Worm (Caenorhabditis elegans) whole organism, L4/young adult: ENCODE results near the gene viro-2.

Experiments used
- W03F9.2 ChIP-seq: fragments of 150-350 bp; optimal IDR thresholded peaks from 2 replicates; lab custom pipeline; 2014; ENCODE audit warnings: missing biosample characterization, missing genetic modification characterization
- dao-5 ChIP-seq: sonication (generic microtip); optimal IDR thresholded peaks from 2 replicates; lab custom pipeline; 2016; ENCODE audit warnings: missing genotype, missing genetic modification characterization, moderate library complexity, missing compliant biosample characterization
- him-1 ChIP-seq: sonication (generic microtip); optimal IDR thresholded peaks from 2 replicates; lab custom pipeline; 2016; ENCODE audit warnings: missing genotype, missing genetic modification reagents, missing genetic modification characterization, missing compliant biosample characterization

viro-2 gene

ce11 chrIII:7103940-7104440 is 24.7 kb upstream of the viro-2 start, which contains the start of gene cpg-2:
Gene cpg-2 (minus strand): TSS chrIII:7103990.
- TF ChIP-seq W03F9.2 (tag; lab: Kevin White, UChicago), result no peak
- no peak for TF ChIP-seq dao-5 (tag; lab: Kevin White, UChicago)
- no peak for TF ChIP-seq him-1 (tag; lab: Kevin White, UChicago)

ce11 chrIII:7106854-7107253 is 21.8 kb upstream of the viro-2 start:
- no peak for TF ChIP-seq dao-5 (tag; lab: Kevin White, UChicago)
- TF ChIP-seq him-1 (tag; lab: Kevin White, UChicago), result no peak
- no peak for TF ChIP-seq W03F9.2 (tag; lab: Kevin White, UChicago)

ce11 chrIII:7107965-7108364 is 20.7 kb upstream of the viro-2 start, which contains the start of gene odd-1:
Gene odd-1 (plus strand): TSS chrIII:7108313.
- TF ChIP-seq W03F9.2 (tag; lab: Kevin White, UChicago) (no peak), dao-5 (tag; lab: Kevin White, UChicago) (no peak), him-1 (tag; lab: Kevin White, UChicago) (no peak)

- TF ChIP-seq him-1 (tag; lab: Kevin White, UChicago) (no peak), W03F9.2 (tag; lab: Kevin White, UChicago) (no peak), dao-5 (tag; lab: Kevin White, UChicago) (no peak)
Observed at ce11 chrIII:7111793-7112192, 16.9 kb upstream of the viro-2 start, which contains the start of gene B0280.7. Gene B0280.7 (minus strand): TSS chrIII:7111893.

ce11 chrIII:7112285-7112684 is 16.4 kb upstream of the viro-2 start:
- no peak for TF ChIP-seq him-1 (tag; lab: Kevin White, UChicago)
- no peak for TF ChIP-seq dao-5 (tag; lab: Kevin White, UChicago)
- no peak for TF ChIP-seq W03F9.2 (tag; lab: Kevin White, UChicago)

ce11 chrIII:7114952-7115488 is 13.7 kb upstream of the viro-2 start, which contains the start of gene nhr-10:
Gene nhr-10 (minus strand): TSS chrIII:7115438.
- no peak for TF ChIP-seq dao-5 (tag; lab: Kevin White, UChicago)
- no peak for TF ChIP-seq him-1 (tag; lab: Kevin White, UChicago)
- no peak for TF ChIP-seq W03F9.2 (tag; lab: Kevin White, UChicago)

- TF ChIP-seq W03F9.2 (tag; lab: Kevin White, UChicago) (peak; percentile 56), him-1 (tag; lab: Kevin White, UChicago) (no peak)
Observed at ce11 chrIII:7116615-7117252, 12.0 kb upstream of the viro-2 start.

- no peak for TF ChIP-seq him-1 (tag; lab: Kevin White, UChicago)
Observed at ce11 chrIII:7120477-7120876, 8.2 kb upstream of the viro-2 start.

ce11 chrIII:7122860-7123259 is 5.8 kb upstream of the viro-2 start, which contains the start of the genes B0280.9 and rpia-1:
Gene B0280.9 (minus strand): TSS chrIII:7122895.
Gene rpia-1 (plus strand): TSS chrIII:7123128.
- peak; percentile 59 for TF ChIP-seq W03F9.2 (tag; lab: Kevin White, UChicago)
- no peak for TF ChIP-seq him-1 (tag; lab: Kevin White, UChicago)

ce11 chrIII:7124364-7124763 is 4.3 kb upstream of the viro-2 start, which contains the start of gene B0280.2:
Gene B0280.2 (plus strand): TSS chrIII:7124664.
- no peak for TF ChIP-seq dao-5 (tag; lab: Kevin White, UChicago)

ce11 chrIII:7133559-7133958 is 4.9 kb downstream of the viro-2 start, which contains the start of the genes pot-1 and ggtb-1:
Gene pot-1 (minus strand): TSS chrIII:7133678.
Gene ggtb-1 (plus strand): TSS chrIII:7133766.
- TF ChIP-seq him-1 (tag; lab: Kevin White, UChicago) (no peak), W03F9.2 (tag; lab: Kevin White, UChicago) (no peak), dao-5 (tag; lab: Kevin White, UChicago) (no peak)

- TF ChIP-seq W03F9.2 (tag; lab: Kevin White, UChicago) (no peak), dao-5 (tag; lab: Kevin White, UChicago) (no peak), him-1 (tag; lab: Kevin White, UChicago) (no peak)
Observed at ce11 chrIII:7136015-7136414, 7.3 kb downstream of the viro-2 start, which contains the start of gene B0280.17. Gene B0280.17 (minus strand): TSS chrIII:7136115.

ce11 chrIII:7138178-7138577 is 9.5 kb downstream of the viro-2 start, which contains the start of gene B0280.11:
Gene B0280.11 (minus strand): TSS chrIII:7138278.
- no peak for TF ChIP-seq W03F9.2 (tag; lab: Kevin White, UChicago)
- TF ChIP-seq him-1 (tag; lab: Kevin White, UChicago), result no peak
